Worm (Caenorhabditis elegans): ENCODE measurements around the gene srh-31.

DNA sequence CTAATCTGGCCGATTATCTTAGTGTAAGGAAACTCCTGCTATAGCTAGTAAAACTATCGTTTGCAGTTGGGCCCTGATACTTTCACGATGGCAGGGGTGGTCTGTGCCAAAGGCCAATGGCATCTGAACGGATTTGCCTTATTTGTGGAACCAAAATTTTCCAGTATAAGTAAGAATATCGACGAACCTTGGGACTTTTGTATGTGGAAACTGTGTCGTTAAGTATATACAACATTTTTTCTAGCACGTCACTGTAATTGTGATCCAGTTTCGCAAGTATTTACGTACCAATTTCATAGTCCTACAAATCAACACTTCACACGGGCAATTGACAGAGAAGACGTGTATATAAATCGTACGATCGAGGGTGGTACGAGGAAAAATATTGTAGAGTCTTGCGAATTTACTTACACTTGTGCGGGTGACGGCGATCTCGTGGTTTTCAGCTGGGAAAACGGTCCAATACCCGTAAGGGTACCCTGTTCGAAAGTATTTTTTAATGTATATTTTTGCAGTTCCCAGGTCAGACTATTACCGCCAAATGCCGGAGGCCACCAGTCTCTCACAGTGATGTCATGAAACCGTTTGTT lies 810 bp upstream of the srh-31 start:
- TF ChIP-seq unc-62 (GFP tag; optimal IDR thresholded peaks at IDR 0.05) (no peak), sptf-1 (tag; optimal IDR thresholded peaks at IDR 0.05) (no peak), elt-1 (tag; optimal IDR thresholded peaks at IDR 0.05; ENCODE audit: borderline replicate concordance, insufficient read depth) (no peak), blmp-1 (tag; optimal IDR thresholded peaks at IDR 0.05) (no peak), pha-4 (tag; optimal IDR thresholded peaks at IDR 0.05) (no peak), lin-13 (tag; optimal IDR thresholded peaks at IDR 0.05) (no peak), nhr-12 (tag; optimal IDR thresholded peaks at IDR 0.05) (no peak), nhr-237 (tag; optimal IDR thresholded peaks at IDR 0.05) (no peak), elt-3 (tag; optimal IDR thresholded peaks at IDR 0.05) (no peak), nhr-28 (tag; optimal IDR thresholded peaks at IDR 0.05) (no peak), snpc-4 (tag; optimal IDR thresholded peaks at IDR 0.05) (no peak), tbx-8 (GFP tag; optimal IDR thresholded peaks at IDR 0.05) (no peak), cnd-1 (tag; optimal IDR thresholded peaks at IDR 0.05) (no peak)
